Worm (Caenorhabditis elegans): Measurements from ENCODE around the gene trap-2.

ce11 chrX:769550-769949, 1.7 kb upstream of the trap-2 start:
- TF ChIP-seq nhr-237 (tag; optimal IDR thresholded peaks at IDR 0.05) (no peak), ces-1 (GFP tag; optimal IDR thresholded peaks at IDR 0.05) (no peak), elt-3 (tag; optimal IDR thresholded peaks at IDR 0.05) (no peak), unc-39 (tag; optimal IDR thresholded peaks at IDR 0.05) (no peak), snpc-4 (tag; optimal IDR thresholded peaks at IDR 0.05) (no peak)
